Worm (Caenorhabditis elegans) whole organism, L4 larva: ENCODE results near the gene F01F1.3.

Experiments used
- D1046.2 ChIP-seq: fragments of 200-800 bp; sonication (Bioruptor generic); IDR thresholded peaks from 2 replicates; pipeline ENCODE4 v1.3.6; 2022; ENCODE audit warnings: missing genetic modification characterization, missing compliant biosample characterization
- F37D6.2 ChIP-seq: sonication (generic microtip); optimal IDR thresholded peaks from 2 replicates; lab custom pipeline; 2016; ENCODE audit warnings: mild to moderate bottlenecking, missing genetic modification characterization, missing compliant biosample characterization
- F44E2.7 ChIP-seq: fragments of 200-800 bp; sonication (Bioruptor generic); IDR thresholded peaks from 2 replicates; pipeline ENCODE4 v2.1.2; 2022; ENCODE audit warnings: missing genetic modification characterization, missing compliant biosample characterization
- R02D3.7 ChIP-seq: fragments of 150-350 bp; sonication (generic microtip); optimal IDR thresholded peaks from 3 replicates; lab custom pipeline; 2014; ENCODE audit warnings: missing biosample characterization, missing genetic modification characterization
- T20F7.1 ChIP-seq: fragments of 200-800 bp; sonication (Bioruptor generic); optimal IDR thresholded peaks from 2 replicates; lab custom pipeline; 2018; ENCODE audit warnings: mild to moderate bottlenecking, missing genetic modification characterization, missing compliant biosample characterization
- ZK337.2 ChIP-seq: fragments of 200-800 bp; sonication (Bioruptor generic); IDR thresholded peaks from 2 replicates; pipeline ENCODE4 v1.3.6; 2022; ENCODE audit warnings: missing genetic modification reagents, missing genetic modification characterization, missing compliant biosample characterization
- ceh-32 ChIP-seq: sonication (generic microtip); optimal IDR thresholded peaks from 2 replicates; lab custom pipeline; 2016; ENCODE audit warnings: mild to moderate bottlenecking, missing genetic modification characterization, missing compliant biosample characterization; ENCODE audit not compliant: poor library complexity
- ces-1 ChIP-seq: fragments of 150-350 bp; sonication (generic microtip); optimal IDR thresholded peaks from 4 replicates; lab custom pipeline; 2014; ENCODE audit warnings: missing biosample characterization, missing genetic modification reagents, missing genetic modification characterization
- daf-16 ChIP-seq, 3 experiments: sonication (generic microtip); optimal IDR thresholded peaks; 2 replicates each; lab custom pipeline; 2016 to 2017; ENCODE audit warnings: missing genetic modification characterization in 3 of 3, missing genetic modification reagents in 3 of 3, mild to moderate bottlenecking in 2 of 3, missing compliant biosample characterization in 2 of 3, missing biosample characterization in 1 of 3, moderate library complexity in 1 of 3
- daf-8 ChIP-seq: fragments of 200-800 bp; sonication (Bioruptor generic); IDR thresholded peaks from 2 replicates; pipeline ENCODE4 v1.3.6; 2022; ENCODE audit warnings: missing genetic modification characterization, missing compliant biosample characterization
- dmd-6 ChIP-seq: fragments of 200-800 bp; sonication (Bioruptor generic); IDR thresholded peaks from 2 replicates; pipeline ENCODE4 v1.3.6; 2022; ENCODE audit warnings: missing genetic modification reagents, missing genetic modification characterization, missing compliant biosample characterization
- dve-1 ChIP-seq: sonication (generic microtip); optimal IDR thresholded peaks from 2 replicates; lab custom pipeline; 2017; ENCODE audit warnings: antibody characterized with exemption, mild to moderate bottlenecking, missing genetic modification characterization, missing compliant biosample characterization; ENCODE audit not compliant: insufficient read depth
- hlh-11 ChIP-seq: fragments of 200-800 bp; sonication (Bioruptor generic); optimal IDR thresholded peaks from 2 replicates; lab custom pipeline; 2018; ENCODE audit warnings: mild to moderate bottlenecking, missing genetic modification characterization, missing compliant biosample characterization
- hlh-30 ChIP-seq: sonication (generic microtip); optimal IDR thresholded peaks from 2 replicates; lab custom pipeline; 2017; ENCODE audit warnings: antibody characterized with exemption, mild to moderate bottlenecking, missing genetic modification characterization, missing compliant biosample characterization; ENCODE audit not compliant: insufficient read depth
- hmg-1.1 ChIP-seq: fragments of 200-800 bp; sonication (Bioruptor generic); IDR thresholded peaks from 2 replicates; pipeline ENCODE4 v1.3.6; 2022; ENCODE audit warnings: missing genetic modification reagents, missing genetic modification characterization, missing compliant biosample characterization
- jun-1 ChIP-seq: fragments of 150-350 bp; optimal IDR thresholded peaks from 2 replicates; lab custom pipeline; 2014; ENCODE audit warnings: missing biosample characterization, missing genetic modification reagents, missing genetic modification characterization
- lin-29 ChIP-seq: fragments of 200-800 bp; sonication (Bioruptor generic); IDR thresholded peaks from 2 replicates; pipeline ENCODE4 v1.3.6; 2022; ENCODE audit warnings: missing genetic modification reagents, missing genetic modification characterization, missing compliant biosample characterization
- lin-39 ChIP-seq: fragments of 150-350 bp; optimal IDR thresholded peaks from 2 replicates; lab custom pipeline; 2014; ENCODE audit warnings: missing biosample characterization, missing genetic modification reagents, missing genetic modification characterization
- lir-3 ChIP-seq: sonication (generic microtip); optimal IDR thresholded peaks from 2 replicates; lab custom pipeline; 2016; ENCODE audit warnings: mild to moderate bottlenecking, missing genetic modification characterization, missing compliant biosample characterization
- lsy-2 ChIP-seq, 2 experiments: fragments of 150-350 bp in 1 of 2; sonication (generic microtip) in 1 of 2; optimal IDR thresholded peaks; 2 replicates each; lab custom pipeline; 2014 to 2017; ENCODE audit warnings: missing biosample characterization in 2 of 2, missing genetic modification characterization in 2 of 2
- madf-5 ChIP-seq, 2 experiments: fragments of 200-800 bp; sonication (Bioruptor generic); IDR thresholded peaks; 2 replicates each; pipeline ENCODE4 v1.3.6; 2022; ENCODE audit warnings: missing compliant biosample characterization in 2 of 2, missing genetic modification characterization in 2 of 2
- madf-9 ChIP-seq: fragments of 200-800 bp; sonication (Bioruptor generic); conservative IDR thresholded peaks from 2 replicates; pipeline ENCODE4 v1.3.6; 2022; ENCODE audit warnings: missing genetic modification reagents, missing genetic modification characterization, missing compliant biosample characterization
- mdl-1 ChIP-seq, 2 experiments: fragments of 150-350 bp in 1 of 2; sonication (generic microtip) in 1 of 2; optimal IDR thresholded peaks; 2 replicates each; lab custom pipeline; 2014 to 2017; ENCODE audit warnings: missing biosample characterization in 2 of 2, missing genetic modification characterization in 2 of 2
- mdt-29 ChIP-seq: fragments of 200-800 bp; sonication (Bioruptor generic); IDR thresholded peaks from 2 replicates; pipeline ENCODE4 v1.3.6; 2022; ENCODE audit warnings: missing genetic modification reagents, missing genetic modification characterization, missing compliant biosample characterization
- mep-1 ChIP-seq: fragments of 150-350 bp; sonication (generic microtip); optimal IDR thresholded peaks from 3 replicates; lab custom pipeline; 2014; ENCODE audit warnings: missing biosample characterization, missing genetic modification characterization
- mes-2 ChIP-seq: sonication (generic microtip); optimal IDR thresholded peaks from 2 replicates; lab custom pipeline; 2016; ENCODE audit warnings: missing genotype, mild to moderate bottlenecking, missing genetic modification characterization, missing compliant biosample characterization; ENCODE audit not compliant: poor library complexity, severe bottlenecking
- mxl-3 ChIP-seq: fragments of 200-800 bp; sonication (Bioruptor generic); optimal IDR thresholded peaks from 2 replicates; lab custom pipeline; 2018; ENCODE audit warnings: mild to moderate bottlenecking, missing genetic modification characterization, missing compliant biosample characterization
- nhr-11 ChIP-seq: fragments of 150-350 bp; optimal IDR thresholded peaks from 2 replicates; lab custom pipeline; 2014; ENCODE audit warnings: missing biosample characterization, missing genetic modification characterization
- nhr-237 ChIP-seq: sonication (generic microtip); optimal IDR thresholded peaks from 2 replicates; lab custom pipeline; 2017; ENCODE audit warnings: missing biosample characterization, missing genetic modification characterization
- nhr-25 ChIP-seq: sonication (generic microtip); optimal IDR thresholded peaks from 2 replicates; lab custom pipeline; 2017; ENCODE audit warnings: missing genetic modification characterization, mild to moderate bottlenecking, missing compliant biosample characterization, antibody characterized with exemption, moderate library complexity, borderline replicate concordance; ENCODE audit not compliant: insufficient read depth
- nhr-41 ChIP-seq: fragments of 200-800 bp; sonication (Bioruptor generic); IDR thresholded peaks from 2 replicates; pipeline ENCODE4 v1.3.6; 2022; ENCODE audit warnings: missing genetic modification reagents, missing genetic modification characterization, missing compliant biosample characterization
- nhr-76 ChIP-seq: fragments of 150-350 bp; optimal IDR thresholded peaks from 2 replicates; lab custom pipeline; 2014; ENCODE audit warnings: missing biosample characterization, missing genetic modification characterization
- nhr-77 ChIP-seq: fragments of 150-350 bp; optimal IDR thresholded peaks from 2 replicates; lab custom pipeline; 2014; ENCODE audit warnings: missing biosample characterization, missing genetic modification characterization
- rbr-2 ChIP-seq: sonication (generic microtip); optimal IDR thresholded peaks from 2 replicates; lab custom pipeline; 2016; ENCODE audit warnings: missing genotype, missing genetic modification characterization, missing compliant biosample characterization
- saeg-2 ChIP-seq: fragments of 200-800 bp; sonication (Bioruptor generic); IDR thresholded peaks from 2 replicates; pipeline ENCODE4 v1.3.6; 2022; ENCODE audit warnings: missing genetic modification reagents, missing genetic modification characterization, missing compliant biosample characterization
- set-16 ChIP-seq: fragments of 200-800 bp; sonication (Bioruptor generic); IDR thresholded peaks from 2 replicates; pipeline ENCODE4 v1.3.6; 2022; ENCODE audit warnings: missing genetic modification reagents, missing genetic modification characterization, missing compliant biosample characterization
- spr-1 ChIP-seq: sonication (generic microtip); optimal IDR thresholded peaks from 2 replicates; lab custom pipeline; 2016; ENCODE audit warnings: mild to moderate bottlenecking, missing genetic modification characterization, missing compliant biosample characterization
- spr-3 ChIP-seq: fragments of 200-800 bp; sonication (Bioruptor generic); optimal IDR thresholded peaks from 2 replicates; lab custom pipeline; 2018; ENCODE audit warnings: mild to moderate bottlenecking, missing genetic modification characterization, missing compliant biosample characterization
- tag-97 ChIP-seq: fragments of 200-800 bp; sonication (Bioruptor generic); IDR thresholded peaks from 2 replicates; pipeline ENCODE4 v1.3.6; 2022; ENCODE audit warnings: missing genetic modification characterization, missing compliant biosample characterization
- unc-130 ChIP-seq: sonication (generic microtip); optimal IDR thresholded peaks from 2 replicates; lab custom pipeline; 2016; ENCODE audit warnings: missing genetic modification reagents, missing genetic modification characterization, missing compliant biosample characterization
- vab-7 ChIP-seq: fragments of 200-800 bp; sonication (Bioruptor generic); IDR thresholded peaks from 2 replicates; pipeline ENCODE4 v1.3.6; 2022; ENCODE audit warnings: missing genetic modification reagents, missing genetic modification characterization, missing compliant biosample characterization
- ztf-11 ChIP-seq: fragments of 150-350 bp; optimal IDR thresholded peaks from 2 replicates; lab custom pipeline; 2014; ENCODE audit warnings: missing biosample characterization, missing genetic modification characterization

The F01F1.3 gene

DNA sequence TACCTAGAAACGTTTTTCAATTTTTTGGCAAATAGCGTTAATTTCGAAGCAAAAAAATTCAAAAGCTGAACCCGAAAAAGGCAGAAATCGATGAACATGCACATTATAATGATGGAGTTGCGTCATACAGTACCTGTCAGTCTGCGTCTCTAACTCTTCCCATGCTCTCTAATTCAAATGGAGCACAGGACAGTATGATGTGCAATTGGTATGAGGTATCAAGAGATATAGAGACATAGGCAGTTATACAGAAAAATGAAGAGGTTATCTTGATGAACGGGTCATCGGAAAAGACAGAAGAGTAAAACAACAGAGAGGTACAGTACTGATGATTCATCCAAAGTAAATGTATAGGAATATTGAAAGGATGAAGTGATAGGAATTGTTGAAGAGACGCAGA, 29.0 kb downstream of the F01F1.3 start (continued):
- no peak for TF ChIP-seq lin-29 (GFP tag; lab: Robert Waterston, UW)
- TF ChIP-seq madf-5 (GFP tag; IDR thresholded peaks at IDR 0.05; lab: Robert Waterston, UW): no peak
- no peak for TF ChIP-seq saeg-2 (GFP tag; lab: Robert Waterston, UW)
- TF ChIP-seq ZK337.2: no peak
- no peak for TF ChIP-seq hlh-30 (tag; lab: Kevin White, UChicago)
- TF ChIP-seq nhr-25 (tag; lab: Kevin White, UChicago): no peak
- TF ChIP-seq daf-8 (GFP tag; lab: Robert Waterston, UW): no peak
- TF ChIP-seq nhr-77 (tag; lab: Kevin White, UChicago): no peak
- peak in 1 of 2 experiments; percentile 58 for TF ChIP-seq lsy-2 (tag; optimal IDR thresholded peaks at IDR 0.05; lab: Kevin White, UChicago)
- TF ChIP-seq F37D6.2 (tag; lab: Kevin White, UChicago): no peak
- no peak for TF ChIP-seq nhr-11 (tag; lab: Kevin White, UChicago)
- no peak for TF ChIP-seq spr-3 (GFP tag; lab: Kevin White, UChicago)
- TF ChIP-seq daf-16 (GFP tag; optimal IDR thresholded peaks at IDR 0.05; lab: Kevin White, UChicago): no peak
- peak; percentile 18 for TF ChIP-seq daf-16 (tag; optimal IDR thresholded peaks at IDR 0.05; lab: Kevin White, UChicago)
- no peak for TF ChIP-seq ztf-11 (tag; lab: Kevin White, UChicago)
- no peak for TF ChIP-seq tag-97 (GFP tag; lab: Robert Waterston, UW)
- no peak for TF ChIP-seq set-16
- no peak for TF ChIP-seq mxl-3 (GFP tag; lab: Kevin White, UChicago)
- no peak for TF ChIP-seq mdl-1 (tag; optimal IDR thresholded peaks at IDR 0.05; lab: Kevin White, UChicago)
- no peak for TF ChIP-seq madf-9 (GFP tag; lab: Robert Waterston, UW)
- TF ChIP-seq F44E2.7 (GFP tag; lab: Robert Waterston, UW): no peak
- TF ChIP-seq D1046.2: no peak
- TF ChIP-seq mdt-29 (GFP tag; lab: Robert Waterston, UW): no peak
- no peak for TF ChIP-seq rbr-2 (tag; lab: Kevin White, UChicago)
- TF ChIP-seq T20F7.1: no peak

DNA sequence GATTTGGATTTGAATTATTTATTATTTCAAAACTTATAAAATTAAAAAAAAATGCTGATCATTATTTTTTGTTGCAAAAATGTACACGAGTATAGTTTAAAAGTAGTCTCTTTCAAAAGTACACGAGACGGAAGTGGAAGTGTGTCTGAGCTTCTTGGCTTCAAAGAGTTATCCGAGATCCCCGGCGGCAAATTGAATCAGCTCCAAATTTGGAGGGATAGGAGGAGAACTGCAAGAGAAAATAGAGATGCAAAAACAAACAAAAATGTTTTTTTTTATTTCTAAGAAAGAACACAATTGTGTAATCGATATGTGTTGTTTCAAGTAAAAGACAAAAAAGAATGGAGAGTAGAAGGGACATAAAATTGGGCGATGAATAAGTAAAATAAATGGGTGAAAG, 30.8 kb downstream of the F01F1.3 start:
- TF ChIP-seq unc-130 (GFP tag; lab: Kevin White, UChicago): no peak
- TF ChIP-seq hlh-30 (tag; lab: Kevin White, UChicago): no peak
- no peak for TF ChIP-seq lir-3 (tag; lab: Kevin White, UChicago)
- TF ChIP-seq jun-1: no peak
- no peak for TF ChIP-seq spr-3 (GFP tag; lab: Kevin White, UChicago)
- no peak for TF ChIP-seq vab-7 (GFP tag; lab: Robert Waterston, UW)
- no peak for TF ChIP-seq ces-1
- no peak for TF ChIP-seq ceh-32 (tag; lab: Kevin White, UChicago)
- no peak for TF ChIP-seq ZK337.2
- no peak for TF ChIP-seq mxl-3 (GFP tag; lab: Kevin White, UChicago)
- no peak for TF ChIP-seq hlh-11
- TF ChIP-seq nhr-76 (tag; lab: Kevin White, UChicago): no peak
- no peak for TF ChIP-seq nhr-41 (GFP tag; lab: Robert Waterston, UW)
- no peak for TF ChIP-seq R02D3.7 (tag; lab: Kevin White, UChicago)
- no peak for TF ChIP-seq mep-1 (tag; lab: Kevin White, UChicago)
- no peak for TF ChIP-seq spr-1 (tag; lab: Kevin White, UChicago)
- TF ChIP-seq T20F7.1: no peak

DNA sequence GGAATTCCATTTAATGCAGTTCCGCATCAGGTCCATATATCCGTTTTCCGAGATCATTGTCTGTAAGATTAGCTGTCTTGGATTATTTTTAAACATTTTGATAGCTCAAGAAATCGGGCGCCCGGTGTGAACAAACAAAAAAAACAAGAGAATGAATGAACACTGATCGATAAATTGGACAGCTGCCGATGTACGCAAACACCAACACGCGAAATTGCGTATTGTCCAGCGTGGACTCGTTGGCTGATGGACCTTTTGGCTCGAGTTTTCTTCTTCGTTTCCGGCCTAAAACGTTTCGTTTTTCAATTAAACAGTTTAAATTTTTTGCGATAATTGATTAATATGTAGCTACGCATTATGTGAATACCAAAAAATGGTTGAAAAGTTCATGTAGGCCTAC, 34.3 kb downstream of the F01F1.3 start, which contains the start of gene dpff-1:
Gene dpff-1 (minus strand): TSS at position 288 of the 400 bp plus-strand sequence.
- TF ChIP-seq mep-1 (tag; lab: Kevin White, UChicago) (peak; percentile 12), dve-1 (peak; percentile 30), lsy-2 (tag; optimal IDR thresholded peaks at IDR 0.05; lab: Kevin White, UChicago) (peak in 1 of 2 experiments; percentile 43), dmd-6 (GFP tag; lab: Robert Waterston, UW) (0 out of 2 replicates have a peak, but pooled peaks have one; percentile 7), hmg-1.1 (GFP tag; lab: Robert Waterston, UW) (peak; percentile 39; the same call in 1 of the 2 replicates), lin-39 (tag; lab: Kevin White, UChicago) (no peak), mes-2 (tag; lab: Kevin White, UChicago) (peak; percentile 64), nhr-237 (no peak), hlh-11 (peak; percentile 12), hlh-30 (tag; lab: Kevin White, UChicago) (peak; percentile 16)
